Worm (Caenorhabditis elegans) whole organism, L1 larva: ENCODE data around the gene bath-15.

Experiments used
- ama-1 ChIP-seq: fragments of 150-350 bp; optimal IDR thresholded peaks from 2 replicates; lab custom pipeline; 2014
- egl-27 ChIP-seq, 2 experiments: fragments of 150-350 bp in 1 of 2; sonication (generic microtip); optimal IDR thresholded peaks; 3 replicates each; lab custom pipeline; 2017 to 2018; ENCODE audit warnings: missing biosample characterization in 2 of 2, missing genetic modification characterization in 2 of 2, missing genetic modification reagents in 2 of 2
- elt-2 ChIP-seq: sonication (generic microtip); optimal IDR thresholded peaks from 2 replicates; lab custom pipeline; 2016; ENCODE audit warnings: missing genetic modification characterization, mild to moderate bottlenecking, inconsistent platforms, missing compliant biosample characterization, missing genetic modification reagents
- elt-3 ChIP-seq, 6 experiments: fragments of 150-350 bp in 1 of 6; sonication (generic microtip); optimal IDR thresholded peaks; 2 replicates each; lab custom pipeline; 2017 to 2018; ENCODE audit warnings: missing biosample characterization in 6 of 6, missing genetic modification characterization in 6 of 6, inconsistent platforms in 1 of 6
- lin-13 ChIP-seq: fragments of 150-350 bp; optimal IDR thresholded peaks from 2 replicates; lab custom pipeline; 2014; ENCODE audit warnings: missing biosample characterization, missing genetic modification reagents, missing genetic modification characterization
- lin-39 ChIP-seq: fragments of 150-350 bp; optimal IDR thresholded peaks from 2 replicates; lab custom pipeline; 2014; ENCODE audit warnings: missing biosample characterization, missing genetic modification reagents, missing genetic modification characterization
- lir-3 ChIP-seq: sonication (generic microtip); optimal IDR thresholded peaks from 2 replicates; lab custom pipeline; 2016; ENCODE audit warnings: mild to moderate bottlenecking, missing genetic modification characterization, moderate library complexity, missing compliant biosample characterization; ENCODE audit not compliant: poor library complexity
- mdl-1 ChIP-seq, 2 experiments: fragments of 150-350 bp; optimal IDR thresholded peaks; 2 replicates each; lab custom pipeline; 2014 to 2017; ENCODE audit warnings: missing biosample characterization in 2 of 2, missing genetic modification characterization in 2 of 2, inconsistent platforms in 1 of 2
- nhr-12 ChIP-seq: sonication (generic microtip); optimal IDR thresholded peaks from 2 replicates; lab custom pipeline; 2017; ENCODE audit warnings: missing biosample characterization, missing genetic modification characterization
- pqm-1 ChIP-seq: sonication (generic microtip); optimal IDR thresholded peaks from 3 replicates; lab custom pipeline; 2017; ENCODE audit warnings: missing biosample characterization, missing genetic modification characterization
- unc-130 ChIP-seq: fragments of 150-350 bp; optimal IDR thresholded peaks from 2 replicates; lab custom pipeline; 2017; ENCODE audit warnings: missing biosample characterization, missing genetic modification characterization, inconsistent platforms
- zag-1 ChIP-seq: fragments of 150-350 bp; optimal IDR thresholded peaks from 2 replicates; lab custom pipeline; 2014; ENCODE audit warnings: missing biosample characterization, missing genetic modification characterization
- ztf-4 ChIP-seq: fragments of 150-350 bp; optimal IDR thresholded peaks from 2 replicates; lab custom pipeline; 2014; ENCODE audit warnings: missing biosample characterization, missing genetic modification characterization

- TF ChIP-seq elt-2 (tag; lab: Kevin White, UChicago) (no peak), lin-39 (tag; lab: Kevin White, UChicago) (no peak), unc-130 (tag; lab: Kevin White, UChicago) (no peak), lir-3 (tag; lab: Kevin White, UChicago) (no peak), zag-1 (tag; lab: Kevin White, UChicago) (no peak), nhr-12 (no peak), egl-27 (tag; optimal IDR thresholded peaks at IDR 0.05; lab: Kevin White, UChicago) (no peak), pqm-1 (tag; lab: Kevin White, UChicago) (no peak), lin-13 (no peak), elt-3 (tag; optimal IDR thresholded peaks at IDR 0.05; lab: Kevin White, UChicago) (no peak), mdl-1 (tag; optimal IDR thresholded peaks at IDR 0.05; lab: Kevin White, UChicago) (no peak), ztf-4 (tag; lab: Kevin White, UChicago) (no peak), ama-1 (no peak)
These were observed 39.9 kb upstream of the bath-15 start for ce11 chrIII:7815571-7816348.
